Worm (Caenorhabditis elegans) whole organism, L2 larva: ENCODE data around the gene droe-4.
"Not testable (repeated sequence)": the region's sequence is repeated elsewhere in the genome, so short reads cannot be mapped to it uniquely, and the experiment has no call there.

Experiments
- F13H6.1 ChIP-seq: sonication (generic microtip); optimal IDR thresholded peaks from 2 replicates; lab custom pipeline; 2016; ENCODE audit warnings: missing genetic modification characterization, missing compliant biosample characterization
- Y55F3AM.14 ChIP-seq: fragments of 200-800 bp; sonication (Bioruptor generic); optimal IDR thresholded peaks from 2 replicates; lab custom pipeline; 2018; ENCODE audit warnings: mild to moderate bottlenecking, missing genetic modification characterization, missing compliant biosample characterization
- ZK546.5 ChIP-seq: sonication (generic microtip); optimal IDR thresholded peaks from 2 replicates; lab custom pipeline; 2017; ENCODE audit warnings: missing biosample characterization, missing genetic modification characterization
- alr-1 ChIP-seq: fragments of 150-350 bp; optimal IDR thresholded peaks from 2 replicates; lab custom pipeline; 2014; ENCODE audit warnings: missing biosample characterization, missing genetic modification characterization
- aly-2 ChIP-seq: fragments of 150-350 bp; optimal IDR thresholded peaks from 2 replicates; lab custom pipeline; 2014; ENCODE audit warnings: missing biosample characterization, missing genetic modification characterization
- ama-1 ChIP-seq: fragments of 150-350 bp; optimal IDR thresholded peaks from 2 replicates; lab custom pipeline; 2018; ENCODE audit warnings: inconsistent platforms
- blmp-1 ChIP-seq: sonication (generic microtip); optimal IDR thresholded peaks from 2 replicates; lab custom pipeline; 2017; ENCODE audit warnings: missing genetic modification characterization, mild to moderate bottlenecking, missing compliant biosample characterization, antibody characterized with exemption, moderate library complexity; ENCODE audit not compliant: insufficient read depth
- ceh-16 ChIP-seq: fragments of 150-350 bp; optimal IDR thresholded peaks from 2 replicates; lab custom pipeline; 2014; ENCODE audit warnings: missing biosample characterization, missing genetic modification characterization
- ceh-82 ChIP-seq: fragments of 150-350 bp; optimal IDR thresholded peaks from 2 replicates; lab custom pipeline; 2014; ENCODE audit warnings: missing biosample characterization, missing genetic modification characterization
- crh-2 ChIP-seq: sonication (generic microtip); optimal IDR thresholded peaks from 2 replicates; lab custom pipeline; 2017; ENCODE audit warnings: missing biosample characterization, missing genetic modification characterization
- elt-3 ChIP-seq: sonication (generic microtip); optimal IDR thresholded peaks from 2 replicates; lab custom pipeline; 2017; ENCODE audit warnings: missing biosample characterization, missing genetic modification characterization
- fos-1 ChIP-seq: fragments of 150-350 bp; optimal IDR thresholded peaks from 2 replicates; lab custom pipeline; 2014; ENCODE audit warnings: missing biosample characterization, missing genetic modification characterization
- gmeb-1 ChIP-seq: fragments of 150-350 bp; optimal IDR thresholded peaks from 2 replicates; lab custom pipeline; 2014; ENCODE audit warnings: missing biosample characterization, missing genetic modification characterization
- lin-11 ChIP-seq: fragments of 150-350 bp; sonication (generic microtip); optimal IDR thresholded peaks from 2 replicates; lab custom pipeline; 2014; ENCODE audit warnings: missing biosample characterization, missing genetic modification characterization, inconsistent platforms, mixed read lengths
- lin-13 ChIP-seq: fragments of 150-350 bp; optimal IDR thresholded peaks from 2 replicates; lab custom pipeline; 2014; ENCODE audit warnings: missing biosample characterization, missing genetic modification reagents, missing genetic modification characterization
- lin-39 ChIP-seq: fragments of 150-350 bp; optimal IDR thresholded peaks from 2 replicates; lab custom pipeline; 2014; ENCODE audit warnings: missing biosample characterization, missing genetic modification reagents, missing genetic modification characterization
- lsy-2 ChIP-seq, 2 experiments: fragments of 150-350 bp in 1 of 2; sonication (generic microtip) in 1 of 2; optimal IDR thresholded peaks; 2 replicates each; lab custom pipeline; 2014 to 2017; ENCODE audit warnings: missing biosample characterization in 2 of 2, missing genetic modification characterization in 2 of 2
- mdl-1 ChIP-seq, 2 experiments: fragments of 150-350 bp in 1 of 2; sonication (generic microtip) in 1 of 2; optimal IDR thresholded peaks; 2 replicates each; lab custom pipeline; 2017; ENCODE audit warnings: missing biosample characterization in 2 of 2, missing genetic modification characterization in 2 of 2
- nhr-10 ChIP-seq: sonication (generic microtip); optimal IDR thresholded peaks from 2 replicates; lab custom pipeline; 2017; ENCODE audit warnings: missing biosample characterization, missing genetic modification characterization
- nhr-129 ChIP-seq: fragments of 150-350 bp; optimal IDR thresholded peaks from 2 replicates; lab custom pipeline; 2014; ENCODE audit warnings: missing biosample characterization, missing genetic modification characterization
- nhr-21 ChIP-seq: fragments of 150-350 bp; optimal IDR thresholded peaks from 2 replicates; lab custom pipeline; 2014; ENCODE audit warnings: missing biosample characterization, missing genetic modification characterization
- nhr-237 ChIP-seq: fragments of 150-350 bp; optimal IDR thresholded peaks from 2 replicates; lab custom pipeline; 2014; ENCODE audit warnings: missing biosample characterization, missing genetic modification characterization
- nhr-6 ChIP-seq: fragments of 150-350 bp; optimal IDR thresholded peaks from 2 replicates; lab custom pipeline; 2014; ENCODE audit warnings: missing biosample characterization, missing genetic modification characterization
- nhr-77 ChIP-seq: fragments of 150-350 bp; optimal IDR thresholded peaks from 2 replicates; lab custom pipeline; 2014; ENCODE audit warnings: missing biosample characterization, missing genetic modification characterization
- peb-1 ChIP-seq: fragments of 150-350 bp; optimal IDR thresholded peaks from 2 replicates; lab custom pipeline; 2014; ENCODE audit warnings: missing biosample characterization, missing genetic modification characterization
- skn-1 ChIP-seq: sonication (generic microtip); optimal IDR thresholded peaks from 2 replicates; lab custom pipeline; 2017; ENCODE audit warnings: missing biosample characterization, missing genetic modification characterization
- sma-3 ChIP-seq: sonication (generic microtip); optimal IDR thresholded peaks from 2 replicates; lab custom pipeline; 2016; ENCODE audit warnings: missing genetic modification reagents, missing genetic modification characterization, missing compliant biosample characterization
- sma-9 ChIP-seq, 2 experiments: fragments of 150-350 bp in 1 of 2; sonication (generic microtip) in 1 of 2; optimal IDR thresholded peaks; 2 replicates each; lab custom pipeline; 2014 to 2016; ENCODE audit warnings: missing genetic modification characterization in 2 of 2, mild to moderate bottlenecking in 1 of 2, missing biosample characterization in 1 of 2, missing compliant biosample characterization in 1 of 2, missing genetic modification reagents in 1 of 2, moderate library complexity in 1 of 2
- snpc-4 ChIP-seq: fragments of 150-350 bp; optimal IDR thresholded peaks from 2 replicates; lab custom pipeline; 2014; ENCODE audit warnings: missing biosample characterization, missing genetic modification characterization
- unc-39 ChIP-seq: fragments of 150-350 bp; optimal IDR thresholded peaks from 2 replicates; lab custom pipeline; 2014; ENCODE audit warnings: missing biosample characterization, missing genetic modification characterization
- unc-55 ChIP-seq: fragments of 150-350 bp; sonication (generic microtip); optimal IDR thresholded peaks from 3 replicates; lab custom pipeline; 2014; ENCODE audit warnings: missing biosample characterization, missing genetic modification reagents, missing genetic modification characterization
- ztf-4 ChIP-seq: fragments of 150-350 bp; optimal IDR thresholded peaks from 2 replicates; lab custom pipeline; 2014; ENCODE audit warnings: missing biosample characterization, missing genetic modification characterization

The droe-4 gene

DNA sequence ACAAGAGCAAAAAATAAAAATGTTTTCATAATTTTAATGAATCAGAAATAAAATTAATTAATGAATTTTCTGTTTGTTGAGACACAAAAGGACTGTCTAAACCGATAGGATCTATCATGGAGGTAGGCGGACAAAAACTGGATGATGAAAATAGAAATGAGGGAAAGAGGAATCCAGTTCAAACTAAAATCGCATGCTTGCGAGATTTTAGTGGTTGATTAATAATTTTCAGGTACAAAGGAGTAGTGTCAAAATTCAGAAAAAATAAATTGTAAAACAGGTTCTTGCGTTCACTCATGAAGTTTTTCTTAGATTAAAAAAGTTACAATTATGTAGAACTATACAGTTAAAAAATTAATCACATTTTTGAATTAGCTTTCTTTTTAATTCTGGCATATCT is 34.9 kb downstream of the droe-4 start, which contains the start of gene T08G5.3:
Gene T08G5.3, minus strand, starts transcription at position 101 of the 400 bp plus-strand sequence.
- TF ChIP-seq skn-1 (no peak), ztf-4 (tag; lab: Kevin White, UChicago) (no peak), aly-2 (no peak), lin-11 (tag; lab: Kevin White, UChicago) (no peak), nhr-237 (tag; lab: Kevin White, UChicago) (no peak), nhr-6 (no peak), alr-1 (no peak), nhr-77 (tag; lab: Kevin White, UChicago) (no peak), nhr-21 (tag; lab: Kevin White, UChicago) (no peak), unc-39 (no peak), elt-3 (tag; lab: Kevin White, UChicago) (no peak)

DNA sequence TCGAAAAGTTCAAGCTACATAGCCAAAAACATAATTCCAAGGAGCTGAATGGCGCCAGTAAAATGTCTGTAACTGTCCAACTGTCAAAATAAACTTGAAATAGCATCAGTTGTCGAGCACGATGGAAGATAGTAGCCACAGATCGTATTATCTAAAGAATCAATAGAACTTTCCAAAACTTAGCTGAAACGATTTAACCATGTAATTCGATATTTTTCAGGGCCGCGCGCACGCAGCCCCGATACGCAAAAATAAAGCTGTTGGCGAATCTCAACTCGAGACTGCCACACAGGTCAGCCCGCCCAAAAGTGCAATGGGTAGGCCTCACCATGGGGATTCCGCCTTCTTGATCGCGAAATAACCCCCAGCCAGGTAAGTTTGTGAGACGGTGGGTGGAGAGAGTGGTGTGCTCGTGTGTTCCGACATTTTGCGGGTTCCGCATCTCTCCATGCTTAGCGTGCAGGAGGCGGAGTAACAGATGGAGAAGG is 35.8 kb downstream of the droe-4 start:
- TF ChIP-seq sma-3 (GFP tag; lab: Kevin White, UChicago) = peak; percentile 72
- peak in 1 of 2 experiments; percentile 42 for TF ChIP-seq lsy-2 (tag; optimal IDR thresholded peaks at IDR 0.05; lab: Kevin White, UChicago)
- TF ChIP-seq sma-9 (GFP tag; optimal IDR thresholded peaks at IDR 0.05; lab: Kevin White, UChicago) = peak; percentile 40
- TF ChIP-seq sma-9 (tag; optimal IDR thresholded peaks at IDR 0.05; lab: Kevin White, UChicago) = no peak
- TF ChIP-seq peb-1 (tag; lab: Kevin White, UChicago) = no peak
- no peak for TF ChIP-seq lin-39 (tag; lab: Kevin White, UChicago)
- peak; percentile 18 for TF ChIP-seq F13H6.1
- peak; percentile 59 for TF ChIP-seq nhr-21 (tag; lab: Kevin White, UChicago)
- TF ChIP-seq ama-1 (lab: Kevin White, UChicago) = peak; percentile 89
- TF ChIP-seq ceh-16 (tag; lab: Kevin White, UChicago) = no peak
- peak; percentile 29 for TF ChIP-seq lin-13 (GFP tag; lab: Kevin White, UChicago)
- TF ChIP-seq fos-1 (tag; lab: Kevin White, UChicago) = peak; percentile 4
- peak; percentile 61 for TF ChIP-seq crh-2 (tag; lab: Kevin White, UChicago)
- no peak for TF ChIP-seq mdl-1 (tag; optimal IDR thresholded peaks at IDR 0.05; lab: Kevin White, UChicago)
- peak; percentile 47 for TF ChIP-seq Y55F3AM.14
- TF ChIP-seq snpc-4 = peak; percentile 95
- TF ChIP-seq gmeb-1 (tag; lab: Kevin White, UChicago) = peak; percentile 52
- TF ChIP-seq, all 48 proteins: peak for 12

DNA sequence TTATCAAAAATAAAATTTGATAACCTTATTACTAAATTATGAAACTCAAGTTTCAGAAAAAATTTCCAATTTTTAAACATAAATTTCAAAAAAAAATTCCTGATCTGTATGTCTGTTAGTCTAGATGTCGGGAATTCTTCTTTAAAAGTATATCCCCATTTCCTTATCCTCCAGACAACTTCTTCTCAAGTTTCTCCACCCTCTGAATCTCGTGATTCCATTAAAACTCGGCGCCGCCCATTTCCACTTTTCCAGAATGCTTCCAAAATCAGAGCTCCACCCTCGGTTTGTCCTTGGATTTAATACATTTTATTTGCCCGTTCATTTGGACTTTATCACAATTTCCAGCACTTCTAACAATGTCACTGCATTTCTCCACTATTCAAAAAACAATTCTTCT is 41.2 kb downstream of the droe-4 start, which contains the start of gene ins-10:
Gene ins-10, plus strand, starts transcription at position 301 of the 400 bp plus-strand sequence.
- no peak for TF ChIP-seq elt-3 (tag; lab: Kevin White, UChicago)
- TF ChIP-seq ZK546.5 (tag; lab: Kevin White, UChicago) = no peak
- no peak for TF ChIP-seq gmeb-1 (tag; lab: Kevin White, UChicago)
- TF ChIP-seq nhr-6 = no peak
- no peak for TF ChIP-seq ceh-82 (tag; lab: Kevin White, UChicago)
- TF ChIP-seq unc-39 = no peak
- no peak for TF ChIP-seq unc-55 (GFP tag; lab: Kevin White, UChicago)
- no peak for TF ChIP-seq nhr-10 (tag; lab: Kevin White, UChicago)
- no peak for TF ChIP-seq snpc-4
- no peak for TF ChIP-seq blmp-1 (tag; lab: Kevin White, UChicago)
- no peak for TF ChIP-seq alr-1
- TF ChIP-seq aly-2 = no peak
- no peak for TF ChIP-seq lin-39 (tag; lab: Kevin White, UChicago)
- TF ChIP-seq lsy-2 (tag; optimal IDR thresholded peaks at IDR 0.05; lab: Kevin White, UChicago) = no peak
- no peak for TF ChIP-seq F13H6.1
- TF ChIP-seq ztf-4 (tag; lab: Kevin White, UChicago) = no peak

DNA sequence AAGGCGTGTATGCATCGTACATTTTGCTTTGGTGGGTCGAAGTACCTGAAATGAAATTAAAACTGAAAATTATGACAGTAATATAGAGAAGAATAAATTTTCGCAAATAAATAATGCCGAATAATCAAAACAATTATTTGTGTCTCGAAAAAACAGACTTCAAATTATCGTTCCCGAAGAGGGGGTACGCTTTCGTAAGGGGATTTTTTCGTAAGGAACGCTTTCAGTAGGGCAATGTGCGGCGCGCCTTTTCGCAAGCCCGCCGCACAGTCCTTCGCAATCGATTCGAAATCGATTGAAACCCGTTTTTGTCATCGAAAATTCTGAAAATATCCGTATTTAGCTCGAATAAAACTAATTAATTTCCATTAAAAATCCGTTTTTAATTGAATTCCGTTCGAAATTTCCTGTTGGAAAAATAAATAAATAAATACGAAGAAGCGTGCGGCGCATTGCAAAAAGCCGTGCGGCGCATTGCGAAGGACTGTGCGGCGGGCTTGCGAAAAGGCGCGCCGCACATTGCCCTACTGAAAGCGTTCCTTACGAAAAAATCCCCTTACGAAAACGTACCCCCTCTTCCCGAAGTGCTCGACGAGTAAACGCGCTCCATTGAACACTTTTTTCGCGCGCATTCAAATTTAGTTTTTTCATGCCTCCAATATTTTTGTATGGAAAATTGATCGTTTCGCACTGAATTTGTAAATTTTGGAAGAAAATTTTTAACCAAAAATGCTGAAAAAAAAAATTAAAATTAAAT is 46.0 kb downstream of the droe-4 start, which contains the start of gene vps-39:
Gene vps-39, minus strand, starts transcription at position 51 of the 757 bp plus-strand sequence.
- TF ChIP-seq F13H6.1 (peak; percentile 58), sma-9 (GFP tag; optimal IDR thresholded peaks at IDR 0.05; lab: Kevin White, UChicago) (peak; percentile 28), nhr-129 (tag; lab: Kevin White, UChicago) (peak; percentile 5), unc-55 (GFP tag; lab: Kevin White, UChicago) (peak; percentile 25), lin-13 (GFP tag; lab: Kevin White, UChicago) (peak; percentile 4), lsy-2 (tag; optimal IDR thresholded peaks at IDR 0.05; lab: Kevin White, UChicago) (peak in 1 of 2 experiments; percentile 35), gmeb-1 (tag; lab: Kevin White, UChicago) (peak; percentile 8), sma-3 (GFP tag; lab: Kevin White, UChicago) (peak; percentile 28)
- not testable (repeated sequence) for TF ChIP-seq sma-9 (tag; optimal IDR thresholded peaks at IDR 0.05; lab: Kevin White, UChicago)
